Fruit fly (Drosophila melanogaster): Measurements from ENCODE around the gene CG42446.

dm6 chr3R:16348289-16348688, 11.6 kb downstream of the CG42446 start:
- TF ChIP-seq D1 (tag; optimal IDR thresholded peaks at IDR 0.05) = no peak
- TF ChIP-seq Pif1B (GFP tag; optimal IDR thresholded peaks at IDR 0.05) = no peak
- TF ChIP-seq EcR (GFP tag; optimal IDR thresholded peaks at IDR 0.05) = no peak
- TF ChIP-seq CG12605 (GFP tag; IDR thresholded peaks at IDR 0.05) = no peak
- TF ChIP-seq CG13204 (GFP tag; optimal IDR thresholded peaks at IDR 0.05) = no peak
- no peak for TF ChIP-seq CG34367 (tag; optimal IDR thresholded peaks at IDR 0.05)
- no peak for TF ChIP-seq CG32121 (GFP tag; IDR thresholded peaks at IDR 0.05)
- TF ChIP-seq CG17806 (tag; optimal IDR thresholded peaks at IDR 0.05) = no peak
- no peak for TF ChIP-seq CG4496 (GFP tag; IDR thresholded peaks at IDR 0.05)
- no peak for TF ChIP-seq Snoo (tag; optimal IDR thresholded peaks at IDR 0.05)
- no peak for TF ChIP-seq CG10348 (GFP tag; IDR thresholded peaks at IDR 0.05)
- TF ChIP-seq CG9948 (tag; optimal IDR thresholded peaks at IDR 0.05) = no peak

All from whole organism, pupa.